Fruit fly (Drosophila melanogaster): ENCODE measurements around the gene ND-20.

DNA sequence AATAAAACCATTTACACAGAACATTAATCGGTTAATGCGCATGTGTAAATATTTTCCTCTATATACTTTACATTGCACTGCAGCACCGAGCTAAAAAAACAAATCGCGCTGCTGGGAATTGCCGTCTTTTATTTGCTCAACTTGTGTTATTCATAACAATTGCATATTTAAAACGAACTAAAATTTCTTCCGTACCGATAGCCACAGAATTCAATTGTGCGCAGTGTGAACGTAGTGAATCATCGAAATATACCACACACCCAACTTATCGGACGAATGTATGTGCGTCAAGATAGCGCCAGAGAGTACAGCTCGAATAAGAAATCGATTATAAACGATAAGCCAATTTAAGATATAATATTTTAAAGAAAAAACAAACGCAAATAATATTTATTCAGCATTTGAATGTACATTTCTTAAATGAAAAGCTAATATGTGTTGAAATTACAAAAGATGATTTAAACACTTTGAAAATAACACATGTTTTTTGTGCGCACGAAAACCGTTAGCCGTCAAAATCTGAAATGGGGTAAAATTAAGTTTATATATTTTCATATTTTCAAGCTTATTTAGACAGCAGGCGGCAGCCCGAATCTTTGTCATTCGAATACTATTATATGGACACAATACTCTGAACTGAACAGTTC, 19.1 kb upstream of the ND-20 start, which contains the start of the genes vap and CG12698:
- TF ChIP-seq corto (GFP tag; optimal IDR thresholded peaks at IDR 0.05) (no peak), Vsx1 (GFP tag; optimal IDR thresholded peaks at IDR 0.05) (no peak), CG12104 (GFP tag; optimal IDR thresholded peaks at IDR 0.05) (no peak), CG31388 (GFP tag; optimal IDR thresholded peaks at IDR 0.05) (no peak), CG4404 (GFP tag; IDR thresholded peaks at IDR 0.05) (no peak), CG13287 (GFP tag; IDR thresholded peaks at IDR 0.05; ENCODE audit: partially characterized antibody) (peak; percentile 73), CG13624 (GFP tag; optimal IDR thresholded peaks at IDR 0.05) (no peak), CG31365 (tag; optimal IDR thresholded peaks at IDR 0.05) (no peak), CG18011 (GFP tag; optimal IDR thresholded peaks at IDR 0.05) (no peak), Ptx1 (GFP tag; IDR thresholded peaks at IDR 0.05) (no peak)

Measured in whole organism, embryonic.